Fruit fly (Drosophila melanogaster) whole organism, embryonic: ENCODE measurements around the gene CG32507.
A peak's percentile ranks its signal among the peaks of the same experiment; 100 is the strongest.

Source experiments
- Bdp1 ChIP-seq: fragments of 200-800 bp; sonication (Bioruptor generic); optimal IDR thresholded peaks from 3 replicates; lab custom pipeline; 2016; ENCODE audit warnings: missing biosample characterization, missing genetic modification characterization
- BtbVII ChIP-seq: fragments of 200-800 bp; sonication (Bioruptor generic); optimal IDR thresholded peaks from 3 replicates; lab custom pipeline; 2017; ENCODE audit warnings: missing biosample characterization, mild to moderate bottlenecking, missing genetic modification characterization
- C15 ChIP-seq: fragments of 200-800 bp; sonication (Bioruptor generic); IDR thresholded peaks from 3 replicates; pipeline ENCODE4 v1.3.6; 2022; ENCODE audit warnings: missing biosample characterization, missing genetic modification characterization
- CG11085 ChIP-seq: fragments of 200-800 bp; sonication (Bioruptor generic); IDR thresholded peaks from 2 replicates; pipeline ENCODE4 v1.3.6; 2022; ENCODE audit warnings: missing biosample characterization, missing genetic modification characterization
- CG11456 ChIP-seq: fragments of 200-800 bp; sonication (Bioruptor generic); IDR thresholded peaks from 3 replicates; pipeline ENCODE4 v1.3.6; 2022; ENCODE audit warnings: missing biosample characterization, missing genetic modification characterization
- CG11696 ChIP-seq: fragments of 200-800 bp; sonication (Bioruptor generic); IDR thresholded peaks from 2 replicates; pipeline ENCODE4 v1.3.6; 2022; ENCODE audit warnings: missing biosample characterization, missing genetic modification characterization
- CG11723 ChIP-seq: fragments of 200-800 bp; sonication (Bioruptor generic); optimal IDR thresholded peaks from 2 replicates; lab custom pipeline; 2017; ENCODE audit warnings: missing biosample characterization, mild to moderate bottlenecking, missing genetic modification characterization
- CG12155 ChIP-seq: fragments of 200-800 bp; sonication (Bioruptor generic); optimal IDR thresholded peaks from 3 replicates; lab custom pipeline; 2016; ENCODE audit warnings: missing biosample characterization, missing genetic modification characterization
- CG12219 ChIP-seq: fragments of 200-800 bp; sonication (Bioruptor generic); optimal IDR thresholded peaks from 3 replicates; lab custom pipeline; 2018; ENCODE audit warnings: missing biosample characterization, mild to moderate bottlenecking, missing genetic modification characterization
- CG12391 ChIP-seq: fragments of 200-800 bp; sonication (Bioruptor generic); optimal IDR thresholded peaks from 3 replicates; lab custom pipeline; 2018; ENCODE audit warnings: missing biosample characterization, mild to moderate bottlenecking, missing genetic modification characterization, moderate library complexity
- CG14860 ChIP-seq: fragments of 200-800 bp; sonication (Bioruptor generic); IDR thresholded peaks from 3 replicates; pipeline ENCODE4 v1.3.6; 2022; ENCODE audit warnings: missing biosample characterization, missing genetic modification characterization; ENCODE audit not compliant: partially characterized antibody
- CG17385 ChIP-seq: fragments of 200-800 bp; sonication (Bioruptor generic); optimal IDR thresholded peaks from 3 replicates; lab custom pipeline; 2018; ENCODE audit warnings: missing biosample characterization, mild to moderate bottlenecking, missing genetic modification characterization
- CG18011 ChIP-seq: fragments of 200-800 bp; sonication (Bioruptor generic); optimal IDR thresholded peaks from 2 replicates; lab custom pipeline; 2017; ENCODE audit warnings: missing biosample characterization, missing genetic modification characterization, mild to moderate bottlenecking, moderate library complexity, missing genotype
- CG1832 ChIP-seq: fragments of 200-800 bp; sonication (Bioruptor generic); optimal IDR thresholded peaks from 2 replicates; lab custom pipeline; 2017; ENCODE audit warnings: missing biosample characterization, mild to moderate bottlenecking, missing genetic modification characterization, inconsistent platforms
- CG2199 ChIP-seq: fragments of 200-800 bp; sonication (Bioruptor generic); IDR thresholded peaks from 3 replicates; pipeline ENCODE4 v1.3.6; 2022; ENCODE audit warnings: missing biosample characterization, missing genetic modification characterization
- CG32532 ChIP-seq: fragments of 200-800 bp; sonication (Bioruptor generic); IDR thresholded peaks from 2 replicates; pipeline ENCODE4 v1.3.6; 2022; ENCODE audit warnings: missing biosample characterization, missing genetic modification characterization
- CG32772 ChIP-seq: fragments of 200-800 bp; sonication (Bioruptor generic); IDR thresholded peaks from 2 replicates; pipeline ENCODE4 v1.3.6; 2022; ENCODE audit warnings: missing biosample characterization, missing genetic modification characterization
- CG34224 ChIP-seq: fragments of 200-800 bp; sonication (Bioruptor generic); IDR thresholded peaks from 3 replicates; pipeline ENCODE4 v1.3.6; 2022; ENCODE audit warnings: missing biosample characterization, missing genetic modification characterization; ENCODE audit not compliant: partially characterized antibody
- CG4360 ChIP-seq: fragments of 200-800 bp; sonication (Bioruptor generic); IDR thresholded peaks from 2 replicates; pipeline ENCODE4 v1.3.6; 2022; ENCODE audit warnings: missing biosample characterization, missing genetic modification characterization
- CG8281 ChIP-seq: fragments of 200-800 bp; sonication (Bioruptor generic); optimal IDR thresholded peaks from 2 replicates; lab custom pipeline; 2018; ENCODE audit warnings: missing biosample characterization, mild to moderate bottlenecking, missing genetic modification characterization, moderate library complexity
- CG8765 ChIP-seq: fragments of 200-800 bp; sonication (Bioruptor generic); IDR thresholded peaks from 2 replicates; pipeline ENCODE4 v1.3.6; 2022; ENCODE audit warnings: missing biosample characterization, missing genetic modification characterization
- CG9797 ChIP-seq: fragments of 200-800 bp; sonication (Bioruptor generic); optimal IDR thresholded peaks from 3 replicates; lab custom pipeline; 2018; ENCODE audit warnings: missing biosample characterization, mild to moderate bottlenecking, missing genetic modification characterization
- Dip3 ChIP-seq: fragments of 200-800 bp; sonication (Bioruptor generic); optimal IDR thresholded peaks from 3 replicates; lab custom pipeline; 2016; ENCODE audit warnings: missing biosample characterization, missing genetic modification characterization
- Doc3 ChIP-seq: fragments of 200-800 bp; sonication (Bioruptor generic); IDR thresholded peaks from 3 replicates; pipeline ENCODE4 v1.3.6; 2022; ENCODE audit warnings: missing biosample characterization, missing genetic modification characterization; ENCODE audit not compliant: partially characterized antibody
- Drgx ChIP-seq: fragments of 200-800 bp; sonication (Bioruptor generic); IDR thresholded peaks from 2 replicates; pipeline ENCODE4 v1.3.6; 2022; ENCODE audit warnings: missing biosample characterization, missing genetic modification characterization
- E2f2 ChIP-seq: fragments of 200-800 bp; sonication (Bioruptor generic); IDR thresholded peaks from 2 replicates; pipeline ENCODE4 v1.3.6; 2022; ENCODE audit warnings: missing biosample characterization, missing genetic modification characterization
- Ets97D ChIP-seq: fragments of 200-800 bp; sonication (Bioruptor generic); optimal IDR thresholded peaks from 3 replicates; lab custom pipeline; 2016; ENCODE audit warnings: missing biosample characterization, missing genetic modification characterization
- H15 ChIP-seq: fragments of 200-800 bp; sonication (Bioruptor generic); IDR thresholded peaks from 3 replicates; pipeline ENCODE4 v1.3.6; 2022; ENCODE audit warnings: missing biosample characterization, missing genetic modification characterization
- Hand ChIP-seq: fragments of 200-800 bp; sonication (Bioruptor generic); optimal IDR thresholded peaks from 2 replicates; lab custom pipeline; 2017; ENCODE audit warnings: mild to moderate bottlenecking, missing biosample characterization, missing genetic modification reagents, missing genetic modification characterization
- Hmr ChIP-seq: fragments of 200-800 bp; sonication (Bioruptor generic); optimal IDR thresholded peaks from 3 replicates; lab custom pipeline; 2017; ENCODE audit warnings: mild to moderate bottlenecking, missing biosample characterization, missing genetic modification reagents, missing genetic modification characterization
- Med ChIP-seq: fragments of 200-800 bp; sonication (Bioruptor generic); peaks from one replicate; lab custom pipeline; 2016; ENCODE audit warnings: missing biosample characterization, missing genetic modification characterization, mild to moderate bottlenecking, inconsistent platforms, moderate library complexity
- Neu2 ChIP-seq: fragments of 200-800 bp; sonication (Bioruptor generic); optimal IDR thresholded peaks from 3 replicates; lab custom pipeline; 2016; ENCODE audit warnings: missing biosample characterization, missing genetic modification characterization, borderline replicate concordance
- Oli ChIP-seq: fragments of 200-800 bp; sonication (Bioruptor generic); optimal IDR thresholded peaks from 2 replicates; lab custom pipeline; 2018; ENCODE audit warnings: missing biosample characterization, mild to moderate bottlenecking, missing genetic modification characterization, moderate library complexity
- Rfx ChIP-seq: fragments of 200-800 bp; sonication (Bioruptor generic); IDR thresholded peaks from 2 replicates; pipeline ENCODE4 v1.3.6; 2022; ENCODE audit warnings: missing biosample characterization, missing genetic modification characterization
- Sox102F ChIP-seq: fragments of 200-800 bp; sonication (Bioruptor generic); optimal IDR thresholded peaks from 2 replicates; lab custom pipeline; 2018; ENCODE audit warnings: missing biosample characterization, mild to moderate bottlenecking, missing genetic modification characterization, moderate library complexity
- Xbp1 ChIP-seq: fragments of 200-800 bp; sonication (Bioruptor generic); optimal IDR thresholded peaks from 3 replicates; lab custom pipeline; 2016; ENCODE audit warnings: missing biosample characterization, mild to moderate bottlenecking, missing genetic modification characterization
- amos ChIP-seq: fragments of 200-800 bp; sonication (Bioruptor generic); IDR thresholded peaks from 2 replicates; pipeline ENCODE4 v1.3.6; 2022; ENCODE audit warnings: missing biosample characterization, missing genetic modification characterization; ENCODE audit not compliant: partially characterized antibody
- ci ChIP-seq: fragments of 200-800 bp; sonication (Bioruptor generic); IDR thresholded peaks from 3 replicates; pipeline ENCODE4 v1.3.6; 2022; ENCODE audit warnings: missing biosample characterization, missing genetic modification characterization
- disco-r ChIP-seq: fragments of 200-800 bp; sonication (Bioruptor generic); optimal IDR thresholded peaks from 2 replicates; lab custom pipeline; 2016; ENCODE audit warnings: missing biosample characterization, missing genetic modification characterization
- dpn ChIP-seq, 2 experiments: fragments of 200-800 bp; sonication (Bioruptor generic); optimal IDR thresholded peaks; 3 replicates each; lab custom pipeline; 2016; ENCODE audit warnings: missing biosample characterization in 2 of 2, missing genetic modification characterization in 2 of 2
- dysf ChIP-seq: fragments of 200-800 bp; sonication (Bioruptor generic); IDR thresholded peaks from 3 replicates; pipeline ENCODE4 v1.3.6; 2022; ENCODE audit warnings: missing biosample characterization, missing genetic modification characterization
- emc ChIP-seq: fragments of 200-800 bp; sonication (Bioruptor generic); optimal IDR thresholded peaks from 2 replicates; lab custom pipeline; 2016; ENCODE audit warnings: missing biosample characterization, missing genetic modification characterization
- eve ChIP-seq, 2 experiments: fragments of >200 bp; optimal IDR thresholded peaks; 2 replicates each; lab custom pipeline; 2017; ENCODE audit warnings: missing biosample characterization in 2 of 2, missing genetic modification characterization in 2 of 2
- eyg ChIP-seq: fragments of 200-800 bp; sonication (Bioruptor generic); optimal IDR thresholded peaks from 3 replicates; lab custom pipeline; 2016; ENCODE audit warnings: missing biosample characterization, missing genetic modification characterization
- gt ChIP-seq: fragments of 200-800 bp; sonication (Bioruptor generic); IDR thresholded peaks from 2 replicates; pipeline ENCODE4 v1.3.6; 2022; ENCODE audit warnings: missing biosample characterization, missing genetic modification characterization
- lbe ChIP-seq: fragments of 200-800 bp; sonication (Bioruptor generic); optimal IDR thresholded peaks from 2 replicates; lab custom pipeline; 2016; ENCODE audit warnings: missing biosample characterization, mild to moderate bottlenecking, missing genetic modification characterization
- lilli ChIP-seq: fragments of 200-800 bp; sonication (Bioruptor generic); optimal IDR thresholded peaks from 3 replicates; lab custom pipeline; 2016; ENCODE audit warnings: missing biosample characterization, missing genetic modification characterization
- lmd ChIP-seq: fragments of 200-800 bp; sonication (Bioruptor generic); IDR thresholded peaks from 2 replicates; pipeline ENCODE4 v1.3.6; 2022; ENCODE audit warnings: missing biosample characterization, missing genetic modification characterization
- org-1 ChIP-seq: fragments of 200-800 bp; sonication (Bioruptor generic); optimal IDR thresholded peaks from 2 replicates; lab custom pipeline; 2017; ENCODE audit warnings: missing biosample characterization, missing genetic modification characterization
- row ChIP-seq: fragments of 200-800 bp; sonication (Bioruptor generic); IDR thresholded peaks from 3 replicates; pipeline ENCODE4 v1.3.6; 2022; ENCODE audit warnings: missing biosample characterization, missing genetic modification characterization
- sc ChIP-seq, 3 experiments: fragments of >200 bp in 2 of 3; fragments of 200-800 bp in 1 of 3; sonication (Bioruptor generic) in 1 of 3; optimal IDR thresholded peaks; 2 replicates in 2 of 3; 3 replicates in 1 of 3; lab custom pipeline; 2017; ENCODE audit warnings: mild to moderate bottlenecking in 1 of 3, missing biosample characterization in 1 of 3, missing genetic modification characterization in 1 of 3, missing genetic modification reagents in 1 of 3

The CG32507 gene

DNA sequence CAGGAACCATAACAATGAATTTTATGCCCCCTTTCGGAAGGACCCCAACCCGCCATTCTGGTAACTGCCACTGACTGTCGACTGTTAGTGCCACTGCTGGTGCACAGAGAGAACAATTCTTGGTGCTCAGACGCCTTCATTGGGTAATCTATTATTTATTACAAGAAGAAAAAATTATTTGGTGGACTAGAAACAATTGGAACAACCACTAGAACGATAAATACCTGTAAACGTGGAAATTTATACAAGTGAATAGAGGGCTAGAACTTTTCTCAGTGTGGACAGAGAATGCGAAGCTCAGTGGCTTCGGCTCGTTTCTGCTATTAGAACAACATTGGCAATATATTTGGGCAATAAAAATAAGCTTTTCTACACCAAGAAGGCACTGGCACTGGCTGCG lies 16.5 kb upstream of the CG32507 start (continued):
- TF ChIP-seq Bdp1 (GFP tag; lab: Kevin White, UChicago) = no peak
- no peak for TF ChIP-seq Dip3
- peak; percentile 38 for TF ChIP-seq lilli
- no peak for TF ChIP-seq CG8765 (GFP tag; lab: Robert Waterston, UW)
- no peak for TF ChIP-seq CG11723 (GFP tag; lab: Kevin White, UChicago)
- TF ChIP-seq CG11696 (GFP tag; lab: Robert Waterston, UW) = no peak
- TF ChIP-seq Xbp1 (GFP tag; lab: Kevin White, UChicago) = peak; percentile 40
- no peak for TF ChIP-seq CG12391 (tag; lab: Kevin White, UChicago)
- peak; percentile 39 for TF ChIP-seq Sox102F (GFP tag; lab: Kevin White, UChicago)
- no peak for TF ChIP-seq eve (GFP tag; optimal IDR thresholded peaks at IDR 0.05; lab: Kevin White, UChicago)
- TF ChIP-seq CG12155 = no peak
- TF ChIP-seq CG12219 = no peak
- TF ChIP-seq E2f2 (GFP tag; lab: Robert Waterston, UW) = no peak
- TF ChIP-seq dysf (GFP tag; lab: Robert Waterston, UW) = no peak
- no peak for TF ChIP-seq CG34224
- peak; percentile 63 for TF ChIP-seq row (GFP tag; lab: Robert Waterston, UW)
- TF ChIP-seq Med (GFP tag; lab: Kevin White, UChicago) = no peak
- no peak for TF ChIP-seq lbe
- no peak for TF ChIP-seq BtbVII (GFP tag; lab: Kevin White, UChicago)
- TF ChIP-seq Rfx (GFP tag; lab: Robert Waterston, UW) = no peak; the same call in 1 of the 2 replicates
- TF ChIP-seq CG32532 (GFP tag; lab: Robert Waterston, UW) = no peak
- no peak for TF ChIP-seq Drgx (GFP tag; lab: Robert Waterston, UW)
- TF ChIP-seq CG8281 (tag; lab: Kevin White, UChicago) = no peak
- peak; percentile 27 for TF ChIP-seq Oli (tag; lab: Kevin White, UChicago)
- no peak for TF ChIP-seq disco-r (GFP tag; lab: Kevin White, UChicago)
- TF ChIP-seq eyg (GFP tag; lab: Kevin White, UChicago) = no peak
- TF ChIP-seq CG2199 (GFP tag; lab: Robert Waterston, UW) = no peak
- TF ChIP-seq CG32772 (GFP tag; lab: Robert Waterston, UW) = 0 out of 2 replicates have a peak, but pooled peaks have one; percentile 7
- TF ChIP-seq CG17385 = peak; percentile 13
- TF ChIP-seq H15 (GFP tag; lab: Robert Waterston, UW) = 0 out of 3 replicates have a peak, but pooled peaks have one; percentile 23
- TF ChIP-seq gt = no peak
- TF ChIP-seq C15 (GFP tag; lab: Robert Waterston, UW) = no peak
- no peak for TF ChIP-seq emc (GFP tag; lab: Kevin White, UChicago)
- peak in 1 of 2 experiments; percentile 17 for TF ChIP-seq dpn (GFP tag; optimal IDR thresholded peaks at IDR 0.05; lab: Kevin White, UChicago)
- peak; percentile 65 for TF ChIP-seq Hmr (GFP tag; lab: Kevin White, UChicago)
- TF ChIP-seq CG9797 (GFP tag; lab: Kevin White, UChicago) = no peak
- no peak for TF ChIP-seq CG18011 (GFP tag; lab: Kevin White, UChicago)
- no peak for TF ChIP-seq amos (GFP tag; lab: Robert Waterston, UW)
- no peak for TF ChIP-seq Ets97D (GFP tag; lab: Kevin White, UChicago)
- peak; percentile 8 for TF ChIP-seq org-1
- TF ChIP-seq CG11085 (GFP tag; lab: Robert Waterston, UW) = no peak
- no peak for TF ChIP-seq Neu2 (GFP tag; lab: Kevin White, UChicago)
- no peak; the same call in 2 of the 3 replicates for TF ChIP-seq ci (GFP tag; lab: Robert Waterston, UW)
- no peak for TF ChIP-seq lmd
- no peak for TF ChIP-seq CG14860
- no peak for TF ChIP-seq Doc3 (GFP tag; lab: Robert Waterston, UW)
- no peak for TF ChIP-seq CG11456
- no peak for TF ChIP-seq Hand
- TF ChIP-seq CG4360 = no peak
- TF ChIP-seq sc (optimal IDR thresholded peaks at IDR 0.05; lab: Kevin White, UChicago) = no peak
- TF ChIP-seq sc (GFP tag; optimal IDR thresholded peaks at IDR 0.05; lab: Kevin White, UChicago) = no peak
- TF ChIP-seq CG1832 (GFP tag; lab: Kevin White, UChicago) = no peak
